Worm (Caenorhabditis elegans) whole organism, L2 larva: ENCODE measurements around the gene cblc-1.

Experiments used
- R02D3.7 ChIP-seq: fragments of 150-350 bp; optimal IDR thresholded peaks from 2 replicates; lab custom pipeline; 2014; ENCODE audit warnings: missing biosample characterization, missing genetic modification characterization
- alr-1 ChIP-seq: fragments of 150-350 bp; optimal IDR thresholded peaks from 2 replicates; lab custom pipeline; 2014; ENCODE audit warnings: missing biosample characterization, missing genetic modification characterization
- ama-1 ChIP-seq: fragments of 150-350 bp; optimal IDR thresholded peaks from 2 replicates; lab custom pipeline; 2018; ENCODE audit warnings: inconsistent platforms
- ceh-16 ChIP-seq: fragments of 150-350 bp; optimal IDR thresholded peaks from 2 replicates; lab custom pipeline; 2014; ENCODE audit warnings: missing biosample characterization, missing genetic modification characterization
- elt-1 ChIP-seq: fragments of 150-350 bp; optimal IDR thresholded peaks from 2 replicates; lab custom pipeline; 2014; ENCODE audit warnings: missing biosample characterization, missing genetic modification characterization
- lin-39 ChIP-seq: fragments of 150-350 bp; optimal IDR thresholded peaks from 2 replicates; lab custom pipeline; 2014; ENCODE audit warnings: missing biosample characterization, missing genetic modification reagents, missing genetic modification characterization
- lsy-2 ChIP-seq, 2 experiments: fragments of 150-350 bp in 1 of 2; sonication (generic microtip) in 1 of 2; optimal IDR thresholded peaks; 2 replicates each; lab custom pipeline; 2014 to 2017; ENCODE audit warnings: missing biosample characterization in 2 of 2, missing genetic modification characterization in 2 of 2
- nhr-11 ChIP-seq: fragments of 150-350 bp; optimal IDR thresholded peaks from 2 replicates; lab custom pipeline; 2014; ENCODE audit warnings: missing biosample characterization, missing genetic modification characterization
- nhr-77 ChIP-seq: fragments of 150-350 bp; optimal IDR thresholded peaks from 2 replicates; lab custom pipeline; 2014; ENCODE audit warnings: missing biosample characterization, missing genetic modification characterization
- snpc-4 ChIP-seq: fragments of 150-350 bp; optimal IDR thresholded peaks from 2 replicates; lab custom pipeline; 2014; ENCODE audit warnings: missing biosample characterization, missing genetic modification characterization

- TF ChIP-seq R02D3.7 (tag; lab: Kevin White, UChicago) (no peak), ceh-16 (tag; lab: Kevin White, UChicago) (no peak), alr-1 (no peak), lin-39 (no peak), nhr-11 (no peak), ama-1 (lab: Kevin White, UChicago) (no peak), elt-1 (tag; lab: Kevin White, UChicago) (no peak), snpc-4 (no peak), lsy-2 (tag; optimal IDR thresholded peaks at IDR 0.05; lab: Kevin White, UChicago) (no peak), nhr-77 (no peak)
These were observed 34.4 kb upstream of the cblc-1 start for ce11 chrII:4975311-4975710.
